Fruit fly (Drosophila melanogaster) whole organism, adult: ENCODE data around the gene dysf.
A peak's percentile ranks its signal among the peaks of the same experiment; 100 is the strongest.

ENCODE experiments used
- CG14711 ChIP-seq: fragments of 200-800 bp; sonication (Bioruptor generic); optimal IDR thresholded peaks from 2 replicates; lab custom pipeline; 2018; ENCODE audit warnings: missing biosample characterization, mild to moderate bottlenecking, missing genetic modification characterization, moderate library complexity
- CG1620 ChIP-seq: fragments of 200-800 bp; sonication (Bioruptor generic); optimal IDR thresholded peaks from 2 replicates; lab custom pipeline; 2016; ENCODE audit warnings: missing biosample characterization, missing genetic modification characterization
- CG33017 ChIP-seq: fragments of 200-800 bp; sonication (Bioruptor generic); optimal IDR thresholded peaks from 2 replicates; lab custom pipeline; 2018; ENCODE audit warnings: missing biosample characterization, mild to moderate bottlenecking, missing genetic modification characterization, moderate library complexity
- CG7101 ChIP-seq: fragments of 200-800 bp; sonication (Bioruptor generic); optimal IDR thresholded peaks from 2 replicates; lab custom pipeline; 2018; ENCODE audit warnings: missing biosample characterization, mild to moderate bottlenecking, missing genetic modification characterization, moderate library complexity
- Clk ChIP-seq: fragments of 200-800 bp; sonication (Bioruptor generic); optimal IDR thresholded peaks from 2 replicates; lab custom pipeline; 2017; ENCODE audit warnings: missing biosample characterization, missing genetic modification characterization
- Hr96 ChIP-seq: fragments of 200-800 bp; sonication (Bioruptor generic); optimal IDR thresholded peaks from 2 replicates; lab custom pipeline; 2016; ENCODE audit warnings: missing biosample characterization, missing genetic modification characterization
- cic ChIP-seq: fragments of 200-800 bp; sonication (Bioruptor generic); optimal IDR thresholded peaks from 2 replicates; lab custom pipeline; 2017; ENCODE audit warnings: missing biosample characterization, mild to moderate bottlenecking, missing genetic modification characterization, moderate library complexity
- kay ChIP-seq: fragments of 200-800 bp; sonication (Bioruptor generic); peaks from one replicate; lab custom pipeline; 2016; ENCODE audit warnings: missing biosample characterization, missing genetic modification characterization, borderline replicate concordance
- ovo ChIP-seq: fragments of 200-800 bp; sonication (Bioruptor generic); optimal IDR thresholded peaks from 2 replicates; lab custom pipeline; 2016; ENCODE audit warnings: missing biosample characterization, missing genetic modification characterization
- tj ChIP-seq: fragments of 200-800 bp; sonication (Bioruptor generic); optimal IDR thresholded peaks from 3 replicates; lab custom pipeline; 2017; ENCODE audit warnings: missing biosample characterization, mild to moderate bottlenecking, missing genetic modification characterization, moderate library complexity

dm6 chr3R:26099238-26099637 is 727 bp upstream of the dysf start:
- TF ChIP-seq kay (GFP tag; lab: Kevin White, UChicago) (peak; percentile 54), CG1620 (GFP tag; lab: Kevin White, UChicago) (no peak), tj (peak; percentile 47), CG33017 (tag; lab: Kevin White, UChicago) (no peak), Hr96 (GFP tag; lab: Kevin White, UChicago) (no peak), CG7101 (tag; lab: Kevin White, UChicago) (no peak), Clk (no peak), ovo (no peak), cic (GFP tag; lab: Kevin White, UChicago) (no peak), CG14711 (tag; lab: Kevin White, UChicago) (peak; percentile 67)
